Fruit fly (Drosophila melanogaster): ENCODE results near the gene Las.

Gene Las

DNA sequence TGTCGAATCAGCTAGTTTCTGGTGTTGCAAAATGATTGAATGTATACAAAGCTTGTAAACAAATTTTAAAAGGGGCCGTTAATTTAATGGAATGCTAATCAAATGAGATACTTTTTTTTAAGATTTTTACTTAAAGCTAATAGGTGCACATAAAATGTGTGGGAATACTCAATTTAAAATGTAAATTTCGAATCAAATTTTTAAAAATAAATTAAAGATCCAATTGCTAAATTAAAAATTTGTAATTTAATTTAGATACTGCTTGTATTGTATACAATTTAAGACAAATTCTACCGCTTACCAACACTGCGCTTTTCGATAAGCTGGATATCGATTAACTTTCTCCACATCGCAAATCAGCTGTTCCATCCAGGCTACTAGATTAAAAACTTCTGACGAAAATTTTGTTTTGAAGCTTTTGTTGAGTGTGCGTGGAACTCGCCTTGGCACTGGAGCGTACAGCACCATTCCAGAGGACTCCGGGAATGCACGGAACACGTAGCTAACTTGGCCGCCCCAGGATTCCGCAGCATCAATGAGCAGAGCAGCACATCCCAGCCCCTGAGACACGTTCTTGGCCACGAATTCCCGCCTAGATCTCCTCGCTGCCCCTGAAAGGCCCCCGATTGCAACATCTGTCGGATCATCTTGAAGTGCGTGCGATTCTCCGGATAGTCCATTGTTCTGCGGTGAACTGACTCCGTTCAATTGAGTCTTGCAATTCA lies 47.9 kb downstream of the Las start, which contains the start of the genes CG5498 and fbl (continued):
- peak; percentile 30 for TF ChIP-seq CG4328 (GFP tag; optimal IDR thresholded peaks at IDR 0.05)
- TF ChIP-seq Hmr (GFP tag; optimal IDR thresholded peaks at IDR 0.05) = peak; percentile 78
- peak; percentile 36 for TF ChIP-seq CG10147 (GFP tag; optimal IDR thresholded peaks at IDR 0.05)
- no peak for TF ChIP-seq Opbp (GFP tag; IDR thresholded peaks at IDR 0.05; ENCODE audit: partially characterized antibody)
- TF ChIP-seq CG1603 (tag; optimal IDR thresholded peaks at IDR 0.05) = peak; percentile 4
- TF ChIP-seq org-1 (GFP tag; optimal IDR thresholded peaks at IDR 0.05) = peak; percentile 8
- TF ChIP-seq stc (GFP tag; IDR thresholded peaks at IDR 0.05) = 0 out of 2 replicates have a peak, but pooled peaks have one; percentile 29
- peak; percentile 71 for TF ChIP-seq CG7556 (GFP tag; optimal IDR thresholded peaks at IDR 0.05)
- TF ChIP-seq CG17385 (GFP tag; optimal IDR thresholded peaks at IDR 0.05) = peak; percentile 61
- TF ChIP-seq CoRest (tag; optimal IDR thresholded peaks at IDR 0.05) = peak; percentile 80
- peak; percentile 40; the same call in 1 of the 2 replicates for TF ChIP-seq al (GFP tag; IDR thresholded peaks at IDR 0.05)
- peak; percentile 35 for TF ChIP-seq D19B (GFP tag; optimal IDR thresholded peaks at IDR 0.05)
- TF ChIP-seq CG8089 (GFP tag; optimal IDR thresholded peaks at IDR 0.05) = no peak
- TF ChIP-seq CG7271 (tag; optimal IDR thresholded peaks at IDR 0.05) = peak; percentile 1
- TF ChIP-seq CG12744 (GFP tag; optimal IDR thresholded peaks at IDR 0.05) = peak; percentile 29
- TF ChIP-seq CG2712 (tag; optimal IDR thresholded peaks at IDR 0.05) = peak; percentile 78
- no peak for TF ChIP-seq HLHmδ (GFP tag; optimal IDR thresholded peaks at IDR 0.05)
- no peak for TF ChIP-seq Sin3A (optimal IDR thresholded peaks at IDR 0.05)
- TF ChIP-seq ato (GFP tag; IDR thresholded peaks at IDR 0.05; ENCODE audit: partially characterized antibody) = no peak
- TF ChIP-seq CG15514 (GFP tag; optimal IDR thresholded peaks at IDR 0.05) = peak; percentile 72
- peak; percentile 67 for TF ChIP-seq Vsx1 (GFP tag; optimal IDR thresholded peaks at IDR 0.05)
- TF ChIP-seq lmd (GFP tag; IDR thresholded peaks at IDR 0.05) = no peak; the same call in 1 of the 2 replicates
- TF ChIP-seq CG1024 (GFP tag; IDR thresholded peaks at IDR 0.05) = 0 out of 2 replicates have a peak, but pooled peaks have one; percentile 9
- TF ChIP-seq Spps (tag; optimal IDR thresholded peaks at IDR 0.05) = peak; percentile 21
- peak; percentile 60 for TF ChIP-seq MESR4 (GFP tag; optimal IDR thresholded peaks at IDR 0.05)
- TF ChIP-seq Atf-2 (GFP tag; optimal IDR thresholded peaks at IDR 0.05) = no peak
- no peak for TF ChIP-seq nerfin-2 (GFP tag; IDR thresholded peaks at IDR 0.05; ENCODE audit: partially characterized antibody)
- no peak for TF ChIP-seq aop (GFP tag; IDR thresholded peaks at IDR 0.05)
- peak; percentile 37; the same call in 1 of the 3 replicates for TF ChIP-seq CG34224 (GFP tag; IDR thresholded peaks at IDR 0.05; ENCODE audit: partially characterized antibody)
- peak; percentile 26 for TF ChIP-seq CG16815 (GFP tag; optimal IDR thresholded peaks at IDR 0.05)
- no peak for TF ChIP-seq Jarid2 (GFP tag; optimal IDR thresholded peaks at IDR 0.05)
- TF ChIP-seq bowl (GFP tag; IDR thresholded peaks at IDR 0.05) = no peak
- TF ChIP-seq crol (GFP tag; IDR thresholded peaks at IDR 0.05) = 0 out of 2 replicates have a peak, but pooled peaks have one; percentile 34
- TF ChIP-seq prd (optimal IDR thresholded peaks at IDR 0.05) = no peak
- TF ChIP-seq prd (GFP tag; IDR thresholded peaks at IDR 0.05) = peak; percentile 63
- TF ChIP-seq pita (GFP tag; optimal IDR thresholded peaks at IDR 0.05) = no peak
- peak; percentile 32 for TF ChIP-seq CG1529 (GFP tag; optimal IDR thresholded peaks at IDR 0.05)
- peak; percentile 56 for TF ChIP-seq odd (GFP tag; optimal IDR thresholded peaks at IDR 0.05)
- no peak for TF ChIP-seq D (optimal IDR thresholded peaks at IDR 0.05)
- TF ChIP-seq D (GFP tag; optimal IDR thresholded peaks at IDR 0.05) = peak; percentile 41
- TF ChIP-seq p53 (GFP tag; optimal IDR thresholded peaks at IDR 0.05) = no peak
- peak; percentile 64 for TF ChIP-seq ind (GFP tag; optimal IDR thresholded peaks at IDR 0.05)
- peak; percentile 52 for TF ChIP-seq HLH54F (GFP tag; optimal IDR thresholded peaks at IDR 0.05)
- peak; percentile 63 for TF ChIP-seq Dref (GFP tag; IDR thresholded peaks at IDR 0.05)
- TF ChIP-seq CG2116 (GFP tag; optimal IDR thresholded peaks at IDR 0.05) = peak; percentile 76
- no peak for TF ChIP-seq seq (GFP tag; IDR thresholded peaks at IDR 0.05)
- no peak for TF ChIP-seq Oaz (GFP tag; IDR thresholded peaks at IDR 0.05)
- TF ChIP-seq Ets65A (GFP tag) = peak; percentile 86
- TF ChIP-seq CG7987 (GFP tag; optimal IDR thresholded peaks at IDR 0.05) = no peak
- peak; percentile 73 for TF ChIP-seq Sox100B (GFP tag; optimal IDR thresholded peaks at IDR 0.05)

All from whole organism, embryonic.